Worm (Caenorhabditis elegans) whole organism, L4 larva: ENCODE measurements around the gene nucb-1.

Source experiments
- F10B5.3 ChIP-seq: sonication (generic microtip); optimal IDR thresholded peaks from 2 replicates; lab custom pipeline; 2016; ENCODE audit warnings: mild to moderate bottlenecking, missing genetic modification characterization, missing compliant biosample characterization
- F26F4.8 ChIP-seq: fragments of 200-800 bp; sonication (Bioruptor generic); conservative IDR thresholded peaks from 2 replicates; pipeline ENCODE4 v1.3.6; 2022; ENCODE audit warnings: missing genetic modification characterization, missing compliant biosample characterization
- F37D6.2 ChIP-seq: sonication (generic microtip); optimal IDR thresholded peaks from 2 replicates; lab custom pipeline; 2016; ENCODE audit warnings: mild to moderate bottlenecking, missing genetic modification characterization, missing compliant biosample characterization
- F44E2.7 ChIP-seq: fragments of 200-800 bp; sonication (Bioruptor generic); IDR thresholded peaks from 2 replicates; pipeline ENCODE4 v2.1.2; 2022; ENCODE audit warnings: missing genetic modification characterization, missing compliant biosample characterization
- Y5F2A.4 ChIP-seq: fragments of 200-800 bp; sonication (Bioruptor generic); optimal IDR thresholded peaks from 2 replicates; lab custom pipeline; 2018; ENCODE audit warnings: mild to moderate bottlenecking, missing genetic modification characterization, missing compliant biosample characterization
- ZK337.2 ChIP-seq: fragments of 200-800 bp; sonication (Bioruptor generic); IDR thresholded peaks from 2 replicates; pipeline ENCODE4 v1.3.6; 2022; ENCODE audit warnings: missing genetic modification reagents, missing genetic modification characterization, missing compliant biosample characterization
- ZK546.5 ChIP-seq, 2 experiments: sonication (generic microtip); optimal IDR thresholded peaks; 2 replicates each; lab custom pipeline; 2017; ENCODE audit warnings: missing biosample characterization in 2 of 2, missing genetic modification characterization in 2 of 2
- arid-1 ChIP-seq: fragments of 200-800 bp; sonication (Bioruptor generic); conservative IDR thresholded peaks from 2 replicates; pipeline ENCODE4 v1.3.6; 2022; ENCODE audit warnings: missing genetic modification reagents, missing genetic modification characterization, missing compliant biosample characterization
- ceh-20 ChIP-seq: fragments of 200-800 bp; sonication (Bioruptor generic); IDR thresholded peaks from 2 replicates; pipeline ENCODE4 v1.3.6; 2022; ENCODE audit warnings: missing genetic modification reagents, missing genetic modification characterization, missing compliant biosample characterization
- ceh-28 ChIP-seq: fragments of 150-350 bp; optimal IDR thresholded peaks from 2 replicates; lab custom pipeline; 2014; ENCODE audit warnings: missing biosample characterization, missing genetic modification reagents, missing genetic modification characterization
- ceh-44 ChIP-seq: fragments of 200-800 bp; sonication (Bioruptor generic); IDR thresholded peaks from 2 replicates; pipeline ENCODE4 v1.3.6; 2022; ENCODE audit warnings: missing genetic modification reagents, missing genetic modification characterization, missing compliant biosample characterization
- ces-1 ChIP-seq: fragments of 150-350 bp; sonication (generic microtip); optimal IDR thresholded peaks from 4 replicates; lab custom pipeline; 2014; ENCODE audit warnings: missing biosample characterization, missing genetic modification reagents, missing genetic modification characterization
- ctbp-1 ChIP-seq: fragments of 200-800 bp; sonication (Bioruptor generic); IDR thresholded peaks from 2 replicates; pipeline ENCODE4 v1.3.6; 2022; ENCODE audit warnings: missing genetic modification reagents, missing genetic modification characterization, missing compliant biosample characterization
- daf-19 ChIP-seq: fragments of 200-800 bp; sonication (Bioruptor generic); conservative IDR thresholded peaks from 2 replicates; pipeline ENCODE4 v1.3.6; 2022; ENCODE audit warnings: missing genetic modification characterization, missing compliant biosample characterization
- dmd-6 ChIP-seq: fragments of 200-800 bp; sonication (Bioruptor generic); IDR thresholded peaks from 2 replicates; pipeline ENCODE4 v1.3.6; 2022; ENCODE audit warnings: missing genetic modification reagents, missing genetic modification characterization, missing compliant biosample characterization
- dmd-8 ChIP-seq: fragments of 200-800 bp; sonication (Bioruptor generic); IDR thresholded peaks from 2 replicates; pipeline ENCODE4 v1.3.6; 2022; ENCODE audit warnings: missing genetic modification characterization, missing compliant biosample characterization
- egl-27 ChIP-seq: sonication (generic microtip); optimal IDR thresholded peaks from 3 replicates; lab custom pipeline; 2017; ENCODE audit warnings: missing biosample characterization, missing genetic modification reagents, missing genetic modification characterization
- hif-1 ChIP-seq, 2 experiments: sonication (generic microtip); optimal IDR thresholded peaks; 2 replicates each; lab custom pipeline; 2016 to 2017; ENCODE audit warnings: missing compliant biosample characterization in 2 of 2, missing genetic modification characterization in 2 of 2, missing genetic modification reagents in 2 of 2, missing genotype in 2 of 2, mild to moderate bottlenecking in 1 of 2
- hlh-11 ChIP-seq: fragments of 200-800 bp; sonication (Bioruptor generic); optimal IDR thresholded peaks from 2 replicates; lab custom pipeline; 2018; ENCODE audit warnings: mild to moderate bottlenecking, missing genetic modification characterization, missing compliant biosample characterization
- jun-1 ChIP-seq: fragments of 150-350 bp; optimal IDR thresholded peaks from 2 replicates; lab custom pipeline; 2014; ENCODE audit warnings: missing biosample characterization, missing genetic modification reagents, missing genetic modification characterization
- lim-7 ChIP-seq: fragments of 200-800 bp; sonication (Bioruptor generic); IDR thresholded peaks from 2 replicates; pipeline ENCODE4 v1.3.6; 2022; ENCODE audit warnings: missing genetic modification characterization, missing compliant biosample characterization
- lin-1 ChIP-seq: fragments of 200-800 bp; sonication (Bioruptor generic); IDR thresholded peaks from 2 replicates; pipeline ENCODE4 v1.3.6; 2022; ENCODE audit warnings: missing genetic modification reagents, missing genetic modification characterization, missing compliant biosample characterization
- lin-13 ChIP-seq: fragments of 150-350 bp; optimal IDR thresholded peaks from 2 replicates; lab custom pipeline; 2014; ENCODE audit warnings: missing biosample characterization, missing genetic modification reagents, missing genetic modification characterization
- lin-15B ChIP-seq: fragments of 150-350 bp; sonication (generic microtip); optimal IDR thresholded peaks from 3 replicates; lab custom pipeline; 2014; ENCODE audit warnings: missing biosample characterization, missing genetic modification characterization
- lin-29 ChIP-seq: fragments of 200-800 bp; sonication (Bioruptor generic); IDR thresholded peaks from 2 replicates; pipeline ENCODE4 v1.3.6; 2022; ENCODE audit warnings: missing genetic modification reagents, missing genetic modification characterization, missing compliant biosample characterization
- madf-5 ChIP-seq, 2 experiments: fragments of 200-800 bp; sonication (Bioruptor generic); IDR thresholded peaks; 2 replicates each; pipeline ENCODE4 v1.3.6; 2022; ENCODE audit warnings: missing compliant biosample characterization in 2 of 2, missing genetic modification characterization in 2 of 2
- madf-9 ChIP-seq: fragments of 200-800 bp; sonication (Bioruptor generic); conservative IDR thresholded peaks from 2 replicates; pipeline ENCODE4 v1.3.6; 2022; ENCODE audit warnings: missing genetic modification reagents, missing genetic modification characterization, missing compliant biosample characterization
- mdt-29 ChIP-seq: fragments of 200-800 bp; sonication (Bioruptor generic); IDR thresholded peaks from 2 replicates; pipeline ENCODE4 v1.3.6; 2022; ENCODE audit warnings: missing genetic modification reagents, missing genetic modification characterization, missing compliant biosample characterization
- mep-1 ChIP-seq: fragments of 150-350 bp; sonication (generic microtip); optimal IDR thresholded peaks from 3 replicates; lab custom pipeline; 2014; ENCODE audit warnings: missing biosample characterization, missing genetic modification characterization
- mxl-2 ChIP-seq: fragments of 200-800 bp; sonication (Bioruptor generic); conservative IDR thresholded peaks from 2 replicates; pipeline ENCODE4 v1.3.6; 2022; ENCODE audit warnings: missing genetic modification reagents, missing genetic modification characterization, missing compliant biosample characterization
- nhr-102 ChIP-seq: sonication (generic microtip); optimal IDR thresholded peaks from 2 replicates; lab custom pipeline; 2016; ENCODE audit warnings: mild to moderate bottlenecking, missing genetic modification characterization, moderate library complexity, missing compliant biosample characterization
- nhr-11 ChIP-seq: fragments of 150-350 bp; optimal IDR thresholded peaks from 2 replicates; lab custom pipeline; 2014; ENCODE audit warnings: missing biosample characterization, missing genetic modification characterization
- nhr-25 ChIP-seq: sonication (generic microtip); optimal IDR thresholded peaks from 2 replicates; lab custom pipeline; 2017; ENCODE audit warnings: missing genetic modification characterization, mild to moderate bottlenecking, missing compliant biosample characterization, antibody characterized with exemption, moderate library complexity, borderline replicate concordance; ENCODE audit not compliant: insufficient read depth
- nhr-28 ChIP-seq: fragments of 150-350 bp; optimal IDR thresholded peaks from 2 replicates; lab custom pipeline; 2014; ENCODE audit warnings: missing biosample characterization, missing genetic modification characterization
- nhr-41 ChIP-seq: fragments of 200-800 bp; sonication (Bioruptor generic); IDR thresholded peaks from 2 replicates; pipeline ENCODE4 v1.3.6; 2022; ENCODE audit warnings: missing genetic modification reagents, missing genetic modification characterization, missing compliant biosample characterization
- nhr-42 ChIP-seq: fragments of 200-800 bp; sonication (Bioruptor generic); IDR thresholded peaks from 2 replicates; pipeline ENCODE4 v1.3.6; 2022; ENCODE audit warnings: missing genetic modification characterization, missing compliant biosample characterization
- nhr-48 ChIP-seq: sonication (generic microtip); optimal IDR thresholded peaks from 2 replicates; lab custom pipeline; 2016; ENCODE audit warnings: mild to moderate bottlenecking, missing genetic modification characterization, missing compliant biosample characterization
- nhr-77 ChIP-seq: fragments of 150-350 bp; optimal IDR thresholded peaks from 2 replicates; lab custom pipeline; 2014; ENCODE audit warnings: missing biosample characterization, missing genetic modification characterization
- php-3 ChIP-seq: fragments of 200-800 bp; sonication (Bioruptor generic); IDR thresholded peaks from 2 replicates; pipeline ENCODE4 v1.3.6; 2022; ENCODE audit warnings: missing genetic modification reagents, missing genetic modification characterization, missing compliant biosample characterization
- rbr-2 ChIP-seq: sonication (generic microtip); optimal IDR thresholded peaks from 2 replicates; lab custom pipeline; 2016; ENCODE audit warnings: missing genotype, missing genetic modification characterization, missing compliant biosample characterization
- sdz-12 ChIP-seq: fragments of 200-800 bp; sonication (Bioruptor generic); optimal IDR thresholded peaks from 2 replicates; lab custom pipeline; 2018; ENCODE audit warnings: mild to moderate bottlenecking, missing genetic modification characterization, missing compliant biosample characterization
- set-16 ChIP-seq: fragments of 200-800 bp; sonication (Bioruptor generic); IDR thresholded peaks from 2 replicates; pipeline ENCODE4 v1.3.6; 2022; ENCODE audit warnings: missing genetic modification reagents, missing genetic modification characterization, missing compliant biosample characterization
- skn-1 ChIP-seq: fragments of 150-350 bp; optimal IDR thresholded peaks from 2 replicates; lab custom pipeline; 2014; ENCODE audit warnings: missing biosample characterization, missing genetic modification characterization
- snpc-1.2 ChIP-seq: fragments of 200-800 bp; sonication (Bioruptor generic); IDR thresholded peaks from 2 replicates; pipeline ENCODE4 v1.3.6; 2022; ENCODE audit warnings: missing genetic modification reagents, missing genetic modification characterization, missing compliant biosample characterization
- spr-1 ChIP-seq: sonication (generic microtip); optimal IDR thresholded peaks from 2 replicates; lab custom pipeline; 2016; ENCODE audit warnings: mild to moderate bottlenecking, missing genetic modification characterization, missing compliant biosample characterization
- tra-1 ChIP-seq: fragments of 200-800 bp; sonication (Bioruptor generic); IDR thresholded peaks from 2 replicates; pipeline ENCODE4 v1.3.6; 2022; ENCODE audit warnings: missing genetic modification reagents, missing genetic modification characterization, missing compliant biosample characterization
- unc-130 ChIP-seq: sonication (generic microtip); optimal IDR thresholded peaks from 2 replicates; lab custom pipeline; 2016; ENCODE audit warnings: missing genetic modification reagents, missing genetic modification characterization, missing compliant biosample characterization
- zag-1 ChIP-seq: fragments of 150-350 bp; optimal IDR thresholded peaks from 2 replicates; lab custom pipeline; 2014; ENCODE audit warnings: missing biosample characterization, missing genetic modification characterization
- zip-11 ChIP-seq: fragments of 200-800 bp; sonication (Bioruptor generic); IDR thresholded peaks from 2 replicates; pipeline ENCODE4 v1.3.6; 2022; ENCODE audit warnings: missing genetic modification characterization, missing compliant biosample characterization
- zip-2 ChIP-seq: fragments of 150-350 bp; optimal IDR thresholded peaks from 2 replicates; lab custom pipeline; 2014; ENCODE audit warnings: missing biosample characterization, missing genetic modification characterization
- ztf-11 ChIP-seq: fragments of 150-350 bp; optimal IDR thresholded peaks from 2 replicates; lab custom pipeline; 2014; ENCODE audit warnings: missing biosample characterization, missing genetic modification characterization
- ztf-7 ChIP-seq: fragments of 150-350 bp; optimal IDR thresholded peaks from 2 replicates; lab custom pipeline; 2014; ENCODE audit warnings: missing biosample characterization, missing genetic modification characterization

nucb-1 gene

DNA sequence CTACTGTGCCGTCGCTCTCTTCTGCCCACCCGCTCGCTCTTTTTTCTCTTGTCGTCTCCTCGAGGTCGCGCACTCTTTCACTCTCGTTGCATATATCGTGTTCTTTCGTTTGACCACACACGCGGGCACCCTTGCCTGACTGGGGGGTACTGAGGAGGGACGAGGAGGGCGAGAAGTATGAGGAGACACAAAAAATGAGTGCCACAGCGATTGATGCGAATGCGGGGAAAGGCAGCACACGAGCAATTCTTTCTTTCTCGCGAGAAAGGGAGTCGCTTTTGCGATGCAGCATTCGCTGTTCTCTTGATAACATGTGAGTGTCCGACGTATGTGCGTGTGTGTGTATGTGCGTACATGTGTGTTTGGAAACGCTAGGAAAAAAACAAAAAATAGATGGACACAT is 9.0 kb upstream of the nucb-1 start (continued):
- TF ChIP-seq ZK337.2 (GFP tag; lab: Robert Waterston, UW) = no peak
- TF ChIP-seq nhr-11 (tag; lab: Kevin White, UChicago) = peak; percentile 86
- no peak for TF ChIP-seq lim-7 (GFP tag; lab: Robert Waterston, UW)
- TF ChIP-seq sdz-12 (GFP tag; lab: Kevin White, UChicago) = no peak
- TF ChIP-seq dmd-8 (GFP tag; lab: Robert Waterston, UW) = no peak
- peak; percentile 94 for TF ChIP-seq mep-1 (tag; lab: Kevin White, UChicago)
- TF ChIP-seq ztf-11 (tag; lab: Kevin White, UChicago) = no peak
- TF ChIP-seq nhr-41 (GFP tag; lab: Robert Waterston, UW) = 0 out of 2 replicates have a peak, but pooled peaks have one; percentile 10
- peak; percentile 92 for TF ChIP-seq tra-1 (GFP tag; lab: Robert Waterston, UW)
- TF ChIP-seq madf-9 (GFP tag; lab: Robert Waterston, UW) = no peak
- no peak for TF ChIP-seq ces-1 (GFP tag; lab: Kevin White, UChicago)
- TF ChIP-seq set-16 (GFP tag; lab: Robert Waterston, UW) = peak; percentile 86
- peak; percentile 74 for TF ChIP-seq ctbp-1 (GFP tag; lab: Robert Waterston, UW)
- peak; percentile 8 for TF ChIP-seq F10B5.3 (tag; lab: Kevin White, UChicago)
- no peak for TF ChIP-seq egl-27 (tag; lab: Kevin White, UChicago)
- TF ChIP-seq spr-1 = peak; percentile 13
- TF ChIP-seq nhr-48 (tag; lab: Kevin White, UChicago) = peak; percentile 53
- TF ChIP-seq F26F4.8 = no peak
- TF ChIP-seq lin-15B = no peak
- TF ChIP-seq unc-130 (GFP tag; lab: Kevin White, UChicago) = no peak
- peak; percentile 70 for TF ChIP-seq F37D6.2
- peak; percentile 92 for TF ChIP-seq rbr-2 (tag; lab: Kevin White, UChicago)
- TF ChIP-seq F44E2.7 (GFP tag; lab: Robert Waterston, UW) = no peak
- no peak for TF ChIP-seq ZK546.5 (tag; optimal IDR thresholded peaks at IDR 0.05; lab: Kevin White, UChicago)
- 0 out of 2 replicates have a peak, but pooled peaks have one; percentile 6 for TF ChIP-seq arid-1 (GFP tag; lab: Robert Waterston, UW)
- no peak for TF ChIP-seq php-3
- TF ChIP-seq nhr-42 (GFP tag; lab: Robert Waterston, UW) = peak; percentile 55; the same call in 1 of the 2 replicates
- peak; percentile 50 for TF ChIP-seq nhr-102 (tag; lab: Kevin White, UChicago)
- peak; percentile 21 to 68 for TF ChIP-seq hif-1 (tag; optimal IDR thresholded peaks at IDR 0.05; lab: Kevin White, UChicago)
- 0 out of 4 replicates have a peak, but pooled peaks of 1 of the 2 experiments have one; percentile 33 for TF ChIP-seq madf-5 (GFP tag; IDR thresholded peaks at IDR 0.05; lab: Robert Waterston, UW)
- TF ChIP-seq ceh-20 (GFP tag; lab: Robert Waterston, UW) = peak; percentile 57; the same call in 1 of the 2 replicates
- TF ChIP-seq zip-2 = no peak
- no peak for TF ChIP-seq ztf-7 (tag; lab: Kevin White, UChicago)
- peak; percentile 75 for TF ChIP-seq nhr-25 (tag; lab: Kevin White, UChicago)
- no peak for TF ChIP-seq snpc-1.2 (GFP tag; lab: Robert Waterston, UW)
- TF ChIP-seq mdt-29 (GFP tag; lab: Robert Waterston, UW) = no peak
- peak; percentile 26 for TF ChIP-seq lin-13 (GFP tag; lab: Kevin White, UChicago)
- TF ChIP-seq zip-11 (GFP tag; lab: Robert Waterston, UW) = no peak
- peak; percentile 35; the same call in 1 of the 2 replicates for TF ChIP-seq lin-1 (GFP tag; lab: Robert Waterston, UW)
- TF ChIP-seq ceh-28 (tag; lab: Kevin White, UChicago) = no peak
- TF ChIP-seq ceh-44 = peak; percentile 72; the same call in 1 of the 2 replicates
- TF ChIP-seq nhr-77 (tag; lab: Kevin White, UChicago) = peak; percentile 64
- TF ChIP-seq hlh-11 (tag; lab: Kevin White, UChicago) = peak; percentile 91
- TF ChIP-seq dmd-6 (GFP tag; lab: Robert Waterston, UW) = peak; percentile 51
- no peak for TF ChIP-seq Y5F2A.4 (GFP tag; lab: Kevin White, UChicago)
- TF ChIP-seq daf-19 (GFP tag; lab: Robert Waterston, UW) = no peak
- no peak for TF ChIP-seq lin-29
- TF ChIP-seq mxl-2 (GFP tag; lab: Robert Waterston, UW) = no peak
- no peak for TF ChIP-seq skn-1
- TF ChIP-seq jun-1 = peak; percentile 13
- no peak for TF ChIP-seq zag-1 (tag; lab: Kevin White, UChicago)
- TF ChIP-seq nhr-28 (tag; lab: Kevin White, UChicago) = peak; percentile 85
